Worm (Caenorhabditis elegans) whole organism, L4 larva: Measurements from ENCODE around the gene Y46C8AM.1.

Experiments
- Y48G9A.11 ChIP-seq: fragments of 200-800 bp; sonication (Bioruptor generic); IDR thresholded peaks from 2 replicates; pipeline ENCODE4 v1.3.6; 2022; ENCODE audit warnings: missing genetic modification reagents, missing genetic modification characterization, missing compliant biosample characterization
- aha-1 ChIP-seq: fragments of 150-350 bp; peaks from one replicate; lab custom pipeline; 2014; ENCODE audit warnings: missing biosample characterization, missing genetic modification characterization
- ceh-82 ChIP-seq: sonication (generic microtip); optimal IDR thresholded peaks from 2 replicates; lab custom pipeline; 2017; ENCODE audit warnings: missing biosample characterization, missing genetic modification characterization
- fkh-10 ChIP-seq: fragments of 150-350 bp; optimal IDR thresholded peaks from 2 replicates; lab custom pipeline; 2014; ENCODE audit warnings: missing biosample characterization, missing genetic modification reagents, missing genetic modification characterization
- lin-39 ChIP-seq: fragments of 150-350 bp; optimal IDR thresholded peaks from 2 replicates; lab custom pipeline; 2014; ENCODE audit warnings: missing biosample characterization, missing genetic modification reagents, missing genetic modification characterization
- nhr-11 ChIP-seq: fragments of 150-350 bp; optimal IDR thresholded peaks from 2 replicates; lab custom pipeline; 2014; ENCODE audit warnings: missing biosample characterization, missing genetic modification characterization
- nhr-25 ChIP-seq: sonication (generic microtip); optimal IDR thresholded peaks from 2 replicates; lab custom pipeline; 2017; ENCODE audit warnings: missing genetic modification characterization, mild to moderate bottlenecking, missing compliant biosample characterization, antibody characterized with exemption, moderate library complexity, borderline replicate concordance; ENCODE audit not compliant: insufficient read depth

DNA sequence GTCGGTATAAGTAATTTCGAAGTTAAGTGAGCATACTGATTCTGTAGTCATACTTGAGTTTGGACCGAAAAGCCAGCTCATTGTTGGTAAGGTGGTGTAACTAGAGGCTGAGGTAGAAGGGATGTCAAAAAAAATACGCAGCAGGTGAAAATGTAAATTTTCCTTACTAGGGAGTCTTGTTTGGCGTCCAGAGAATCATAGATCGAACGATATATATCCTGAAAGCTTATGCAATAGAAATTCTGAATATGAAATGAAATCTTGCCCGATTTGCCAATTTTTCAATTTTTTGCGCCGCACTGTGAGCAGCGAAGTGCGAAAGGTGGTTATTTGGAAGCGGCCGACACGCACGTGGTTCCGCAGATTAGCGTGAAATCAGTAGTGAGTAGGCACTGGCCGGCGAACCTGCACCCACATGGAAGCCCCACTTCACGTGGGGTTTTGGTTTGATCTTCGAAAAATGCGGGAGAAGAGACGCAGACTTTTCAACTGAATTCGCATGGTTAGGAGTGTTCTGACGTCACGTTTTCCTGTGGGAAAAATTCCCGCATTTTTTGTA lies 15.4 kb downstream of the Y46C8AM.1 start, which contains the start of gene srh-220:
- TF ChIP-seq lin-39 (tag; lab: Kevin White, UChicago) (no peak), fkh-10 (GFP tag; lab: Kevin White, UChicago) (no peak), ceh-82 (tag; lab: Kevin White, UChicago) (no peak), nhr-11 (no peak), aha-1 (no peak), nhr-25 (no peak), Y48G9A.11 (GFP tag; lab: Robert Waterston, UW) (no peak)
